Worm (Caenorhabditis elegans) whole organism, midembryonic: ENCODE data around the gene F10E9.10.
"Not testable (repeated sequence)": the region's sequence is repeated elsewhere in the genome, so short reads cannot be mapped to it uniquely, and the experiment has no call there.

ENCODE experiments used
- T22C8.4 ChIP-seq: fragments of 200-800 bp; sonication (Bioruptor generic); IDR thresholded peaks from 2 replicates; pipeline ENCODE4 v1.3.6; 2022; ENCODE audit warnings: missing genetic modification characterization, missing compliant biosample characterization
- cog-1 ChIP-seq: sonication (generic microtip); optimal IDR thresholded peaks from 2 replicates; lab custom pipeline; 2016; ENCODE audit warnings: missing genetic modification characterization, missing compliant biosample characterization
- flt-1 ChIP-seq: fragments of 200-800 bp; sonication (Bioruptor generic); IDR thresholded peaks from 2 replicates; pipeline ENCODE4 v1.3.6; 2022; ENCODE audit warnings: missing genetic modification characterization, missing compliant biosample characterization
- klf-2 ChIP-seq: fragments of 200-800 bp; sonication (Bioruptor generic); conservative IDR thresholded peaks from 2 replicates; pipeline ENCODE4 v1.3.6; 2022; ENCODE audit warnings: missing genetic modification reagents, missing genetic modification characterization, missing compliant biosample characterization
- med-1 ChIP-seq: sonication (generic microtip); optimal IDR thresholded peaks from 2 replicates; lab custom pipeline; 2017; ENCODE audit warnings: missing genetic modification characterization, mild to moderate bottlenecking, missing compliant biosample characterization, antibody characterized with exemption, missing genetic modification reagents; ENCODE audit not compliant: insufficient read depth
- ref-1 ChIP-seq: fragments of 200-800 bp; sonication (Bioruptor generic); conservative IDR thresholded peaks from 2 replicates; pipeline ENCODE4 v1.3.6; 2022; ENCODE audit warnings: missing genetic modification reagents, missing genetic modification characterization, missing compliant biosample characterization
- tab-1 ChIP-seq: fragments of 200-800 bp; sonication (Bioruptor generic); IDR thresholded peaks from 2 replicates; pipeline ENCODE4 v1.3.6; 2022; ENCODE audit warnings: missing genetic modification characterization, missing compliant biosample characterization
- ztf-23 ChIP-seq: fragments of 200-800 bp; sonication (Bioruptor generic); IDR thresholded peaks from 2 replicates; pipeline ENCODE4 v1.3.6; 2022; ENCODE audit warnings: missing genetic modification reagents, missing genetic modification characterization, missing compliant biosample characterization
- ztf-29 ChIP-seq: fragments of 200-800 bp; sonication (Bioruptor generic); IDR thresholded peaks from 2 replicates; pipeline ENCODE4 v1.3.6; 2022; ENCODE audit warnings: missing genetic modification reagents, missing genetic modification characterization, missing compliant biosample characterization

The F10E9.10 gene

DNA sequence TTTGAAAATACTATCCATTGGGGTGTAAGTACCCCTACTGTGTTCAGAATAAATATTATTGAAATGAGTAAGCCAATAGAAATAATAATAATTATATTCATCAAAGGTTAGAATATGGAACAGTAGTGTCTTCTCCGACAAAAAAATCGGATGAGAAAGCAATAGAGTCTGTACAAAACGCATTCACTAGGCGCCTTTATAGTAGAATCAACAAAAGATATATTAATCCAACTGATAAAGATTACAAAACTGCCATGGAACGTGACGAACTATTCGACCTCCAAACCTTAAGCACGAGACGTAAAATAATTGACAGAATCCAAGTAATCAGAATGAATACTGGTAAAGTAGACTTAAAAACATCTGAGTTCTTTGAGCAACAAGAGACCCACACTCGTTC, 27.7 kb upstream of the F10E9.10 start, which contains the start of gene clc-29:
TSS of gene clc-29 (minus strand) at position 101 of the 400 bp plus-strand sequence.
- not testable (repeated sequence) for TF ChIP-seq ztf-29 (GFP tag; lab: Robert Waterston, UW); ztf-23 (GFP tag; lab: Robert Waterston, UW); med-1 (GFP tag; lab: Kevin White, UChicago)

DNA sequence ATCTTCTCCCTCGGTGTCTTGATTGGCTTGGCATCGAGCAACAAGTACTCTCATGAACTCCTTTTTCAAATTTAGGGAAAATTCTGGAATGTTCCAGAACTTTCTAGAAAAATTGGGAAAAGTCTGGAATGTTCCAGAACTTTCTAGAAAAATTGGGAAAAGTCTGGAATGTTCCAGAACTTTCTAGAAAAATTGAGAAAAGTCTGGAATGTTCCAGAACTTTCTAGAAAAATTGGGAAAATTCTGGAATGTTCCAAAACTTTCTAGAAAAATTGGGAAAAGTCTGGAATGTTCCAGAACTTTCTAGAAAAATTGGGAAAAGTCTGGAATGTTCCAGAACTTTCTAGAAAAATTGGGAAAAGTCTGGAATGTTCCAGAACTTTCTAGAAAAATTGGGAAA, 24.2 kb upstream of the F10E9.10 start, which contains the start of gene ZC262.7:
TSS of gene ZC262.7 (minus strand) at position 54 of the 400 bp plus-strand sequence.
- TF ChIP-seq cog-1 (tag; lab: Kevin White, UChicago); klf-2 (GFP tag; lab: Robert Waterston, UW); ztf-29 (GFP tag; lab: Robert Waterston, UW): not testable (repeated sequence)

DNA sequence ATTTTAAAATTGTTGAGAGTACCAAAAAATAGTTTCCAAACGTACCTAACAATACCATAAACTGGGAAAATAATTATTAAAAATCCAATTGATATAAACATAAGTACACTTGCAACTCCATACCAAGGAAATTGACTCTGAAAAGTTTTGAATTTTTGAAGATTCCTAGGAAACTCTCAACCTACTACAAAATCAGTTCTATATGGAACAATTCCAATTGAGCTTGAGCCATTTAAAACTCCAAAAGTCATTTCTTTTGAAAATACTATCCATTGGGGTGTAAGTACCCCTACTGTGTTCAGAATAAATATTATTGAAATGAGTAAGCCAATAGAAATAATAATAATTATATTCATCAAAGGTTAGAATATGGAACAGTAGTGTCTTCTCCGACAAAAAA, 19.3 kb upstream of the F10E9.10 start, which contains the start of gene clc-28:
TSS of gene clc-28 (minus strand) at position 101 of the 400 bp plus-strand sequence.
- not testable (repeated sequence) for TF ChIP-seq ztf-29 (GFP tag; lab: Robert Waterston, UW); ztf-23 (GFP tag; lab: Robert Waterston, UW); tab-1

DNA sequence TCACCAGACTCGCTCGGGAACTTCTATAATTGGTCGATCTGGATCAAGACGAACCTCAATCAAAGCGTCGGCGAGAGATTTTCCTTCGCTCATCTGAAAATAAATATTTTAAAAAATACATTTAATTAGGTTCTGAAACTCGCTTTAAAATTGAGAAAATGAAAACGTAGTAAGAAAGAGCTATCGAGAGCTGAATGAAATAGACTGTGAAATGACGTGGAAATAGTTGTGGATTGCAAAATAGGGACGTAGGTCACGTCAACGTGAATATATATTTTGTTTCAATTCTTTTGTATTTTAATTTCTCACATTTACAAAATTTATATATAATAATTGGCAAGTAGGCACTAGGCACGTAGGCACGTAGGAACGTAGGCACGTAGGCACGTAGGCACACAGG, 14.3 kb upstream of the F10E9.10 start, which contains the start of gene ZC262.4:
TSS of gene ZC262.4 (minus strand) at position 101 of the 400 bp plus-strand sequence.
- no peak for TF ChIP-seq cog-1 (tag; lab: Kevin White, UChicago)
- TF ChIP-seq tab-1 = no peak
- no peak for TF ChIP-seq ztf-29 (GFP tag; lab: Robert Waterston, UW)
- no peak for TF ChIP-seq ztf-23 (GFP tag; lab: Robert Waterston, UW)
- no peak for TF ChIP-seq ref-1
- no peak for TF ChIP-seq flt-1 (GFP tag; lab: Robert Waterston, UW)
- TF ChIP-seq T22C8.4 (GFP tag; lab: Robert Waterston, UW) = no peak
- TF ChIP-seq med-1 (GFP tag; lab: Kevin White, UChicago) = no peak
- no peak for TF ChIP-seq klf-2 (GFP tag; lab: Robert Waterston, UW)

DNA sequence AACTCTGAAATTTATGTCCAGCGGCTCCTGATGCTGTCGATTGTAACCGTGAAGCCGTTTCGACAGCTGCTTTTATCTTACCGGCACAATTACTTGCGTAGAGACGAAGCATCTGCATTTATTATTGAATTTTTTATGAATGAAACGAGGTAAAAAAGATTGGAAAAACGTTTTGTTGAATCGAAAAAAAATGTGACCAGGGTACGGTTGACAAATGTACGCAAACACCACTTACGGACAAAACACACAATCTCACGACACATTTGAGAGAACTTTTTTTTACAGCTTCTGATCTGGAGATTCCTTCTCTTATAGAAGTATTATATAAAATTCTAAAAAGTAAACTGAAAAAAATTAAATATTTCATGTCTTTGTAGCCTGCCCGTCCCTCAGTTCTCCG, 11.7 kb upstream of the F10E9.10 start, which contains the start of the genes mrps-18A and ZC262.2:
TSS of gene mrps-18A (minus strand) at position 141 of the 400 bp plus-strand sequence.
TSS of gene ZC262.2 (plus strand) at position 284 of the 400 bp plus-strand sequence.
- TF ChIP-seq med-1 (GFP tag; lab: Kevin White, UChicago) = no peak
- TF ChIP-seq ztf-23 (GFP tag; lab: Robert Waterston, UW) = no peak
- TF ChIP-seq ztf-29 (GFP tag; lab: Robert Waterston, UW) = no peak
- no peak for TF ChIP-seq cog-1 (tag; lab: Kevin White, UChicago)
- no peak for TF ChIP-seq ref-1
- no peak for TF ChIP-seq flt-1 (GFP tag; lab: Robert Waterston, UW)
- no peak for TF ChIP-seq tab-1
- no peak for TF ChIP-seq T22C8.4 (GFP tag; lab: Robert Waterston, UW)
- TF ChIP-seq klf-2 (GFP tag; lab: Robert Waterston, UW) = no peak

DNA sequence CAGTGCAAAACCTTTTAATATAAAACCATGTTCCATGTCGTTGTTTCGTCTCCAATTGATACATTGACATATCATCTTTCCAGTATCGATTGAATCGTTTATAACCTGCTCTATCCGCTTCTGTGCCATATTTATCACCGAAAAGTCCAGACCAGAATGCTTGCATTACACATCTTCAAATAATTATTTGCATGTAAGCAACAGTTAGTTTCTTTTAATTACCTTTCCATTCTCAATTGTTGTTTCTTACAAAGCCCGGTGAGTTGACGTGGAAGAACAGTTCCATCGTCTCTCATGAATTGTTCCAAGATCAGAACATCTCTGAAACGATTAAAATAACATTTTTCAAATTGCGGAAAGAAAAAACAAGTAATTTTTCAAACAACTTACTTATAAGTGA, 11.1 kb upstream of the F10E9.10 start, which contains the start of gene iglr-2:
TSS of gene iglr-2 (minus strand) at position 101 of the 400 bp plus-strand sequence.
- TF ChIP-seq med-1 (GFP tag; lab: Kevin White, UChicago) (no peak), ztf-23 (GFP tag; lab: Robert Waterston, UW) (no peak), ztf-29 (GFP tag; lab: Robert Waterston, UW) (no peak)

DNA sequence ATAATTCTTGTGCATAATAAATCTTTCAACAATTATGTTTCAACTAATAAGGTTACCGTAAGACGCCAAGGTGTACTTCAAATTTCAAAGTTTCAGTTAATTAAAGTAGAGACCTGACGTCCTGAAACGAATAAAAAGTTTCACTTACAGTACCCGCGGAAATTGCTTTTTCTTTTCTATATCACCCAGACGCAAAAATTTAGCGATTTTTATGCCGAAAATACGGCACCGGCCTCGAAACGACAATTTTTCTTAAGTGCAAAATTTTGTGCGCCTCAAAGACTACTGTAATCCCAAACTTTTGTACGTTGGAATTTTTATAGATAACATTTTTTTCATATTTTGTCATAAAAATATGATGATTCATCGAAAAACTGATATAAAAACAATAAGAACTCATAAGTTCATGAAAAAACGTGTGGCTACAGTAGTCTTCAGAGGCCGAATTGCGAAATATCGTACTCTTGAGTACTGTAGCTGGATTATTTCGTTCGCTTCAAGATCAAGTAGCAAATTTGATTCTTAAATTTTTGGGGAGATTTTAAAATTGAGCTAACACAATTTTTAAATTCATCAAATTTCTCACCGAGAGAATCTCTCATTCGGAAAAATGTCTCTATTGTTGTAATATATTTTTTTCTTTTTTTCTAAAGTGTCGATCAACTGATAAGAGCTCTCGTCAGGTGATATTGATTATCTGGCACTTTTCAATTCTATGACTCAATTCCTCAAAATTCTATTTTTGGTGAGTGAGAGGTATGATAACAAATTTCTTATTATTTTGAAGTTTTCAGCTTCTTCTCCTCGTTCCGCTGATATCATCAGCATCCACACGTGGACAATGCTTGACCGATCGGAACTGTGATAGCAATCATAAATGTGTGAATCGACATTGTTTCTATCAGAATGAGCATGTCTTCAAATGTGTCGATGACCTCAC, 5.8 kb upstream of the F10E9.10 start, which contains the start of gene ZC262.13:
TSS of gene ZC262.13 (plus strand) at position 641 of the 940 bp plus-strand sequence.
- TF ChIP-seq klf-2 (GFP tag; lab: Robert Waterston, UW) (no peak), ztf-23 (GFP tag; lab: Robert Waterston, UW) (no peak), cog-1 (tag; lab: Kevin White, UChicago) (no peak), tab-1 (no peak)

DNA sequence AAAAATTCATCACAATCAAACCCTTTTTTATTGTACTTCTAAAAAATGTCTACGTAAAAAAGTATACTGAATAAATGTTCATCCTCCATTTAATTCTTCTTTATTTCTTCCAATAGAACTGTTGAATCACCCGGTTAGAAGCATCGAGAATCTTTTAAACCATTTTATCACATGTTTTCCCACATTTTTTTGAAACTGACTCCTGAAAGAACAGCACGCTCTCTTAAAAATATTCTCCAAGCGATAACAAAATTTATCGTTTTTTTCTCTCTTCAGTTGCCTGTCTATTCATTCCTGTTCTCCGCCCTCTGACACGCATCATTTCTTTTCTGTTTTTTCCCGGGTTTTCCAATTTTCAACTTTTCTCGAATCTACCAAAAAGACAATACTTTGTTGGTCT, 4.3 kb upstream of the F10E9.10 start, which contains the start of gene F10E9.12:
TSS of gene F10E9.12 (plus strand) at position 131 of the 400 bp plus-strand sequence.
- TF ChIP-seq med-1 (GFP tag; lab: Kevin White, UChicago) (no peak), ztf-29 (GFP tag; lab: Robert Waterston, UW) (no peak)

DNA sequence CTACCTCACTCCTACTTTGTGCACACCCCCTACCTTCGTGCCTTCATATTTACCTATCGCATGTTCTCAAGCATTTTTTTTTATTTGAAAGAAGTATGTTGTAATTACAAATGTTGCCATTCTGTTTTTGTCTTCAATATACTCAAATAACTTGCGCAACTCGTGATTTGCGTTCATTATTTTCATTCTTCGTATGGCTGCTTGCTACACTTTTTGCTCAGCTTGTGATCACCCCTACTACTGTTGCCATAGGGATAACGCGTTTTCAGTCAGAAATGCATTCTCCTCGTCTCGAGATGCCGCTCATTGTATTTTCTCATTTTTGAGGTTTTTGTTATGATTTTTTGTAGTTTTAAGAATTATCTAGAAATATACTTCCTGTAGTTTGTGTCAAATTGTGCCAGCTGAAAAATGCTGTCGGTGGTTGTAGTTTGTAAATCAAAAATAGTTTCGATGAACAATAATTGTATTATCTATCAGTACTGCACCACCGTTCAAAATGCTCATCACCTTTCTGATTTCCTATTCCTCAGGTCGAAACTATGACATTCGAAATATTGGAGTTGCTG, 2.6 kb upstream of the F10E9.10 start, which contains the start of gene F10E9.1:
TSS of gene F10E9.1 (plus strand) at position 519 of the 569 bp plus-strand sequence.
- TF ChIP-seq flt-1 (GFP tag; lab: Robert Waterston, UW) (no peak), T22C8.4 (GFP tag; lab: Robert Waterston, UW) (no peak), ztf-23 (GFP tag; lab: Robert Waterston, UW) (no peak), ref-1 (no peak), cog-1 (tag; lab: Kevin White, UChicago) (no peak), ztf-29 (GFP tag; lab: Robert Waterston, UW) (no peak), tab-1 (no peak), med-1 (GFP tag; lab: Kevin White, UChicago) (no peak), klf-2 (GFP tag; lab: Robert Waterston, UW) (no peak)
